Worm (Caenorhabditis elegans) whole organism, young adult: ENCODE measurements around the gene nhr-157.

Experiments
- D2030.7 ChIP-seq: fragments of 200-800 bp; sonication (Bioruptor generic); IDR thresholded peaks from 2 replicates; pipeline ENCODE4 v1.3.6; 2022; ENCODE audit warnings: missing genetic modification reagents, missing genetic modification characterization, missing compliant biosample characterization
- F39B2.1 ChIP-seq: fragments of 200-800 bp; sonication (Bioruptor generic); IDR thresholded peaks from 2 replicates; pipeline ENCODE4 v1.3.6; 2022; ENCODE audit warnings: missing genetic modification reagents, missing genetic modification characterization, missing compliant biosample characterization
- F57A8.1 ChIP-seq: fragments of 200-800 bp; sonication (Bioruptor generic); optimal IDR thresholded peaks from 2 replicates; lab custom pipeline; 2018; ENCODE audit warnings: mild to moderate bottlenecking, missing genetic modification characterization, moderate library complexity, missing compliant biosample characterization
- F57C9.4 ChIP-seq: sonication (generic microtip); optimal IDR thresholded peaks from 2 replicates; lab custom pipeline; 2017; ENCODE audit warnings: mild to moderate bottlenecking, missing genetic modification characterization, missing compliant biosample characterization
- Y67H2A.10 ChIP-seq: fragments of 200-800 bp; sonication (Bioruptor generic); conservative IDR thresholded peaks from 2 replicates; pipeline ENCODE4 v1.3.6; 2022; ENCODE audit warnings: missing genetic modification reagents, missing genetic modification characterization, missing compliant biosample characterization
- Y79H2A.3 ChIP-seq: fragments of 200-800 bp; sonication (Bioruptor generic); conservative IDR thresholded peaks from 2 replicates; pipeline ENCODE4 v1.3.6; 2022; ENCODE audit warnings: missing genetic modification reagents, missing genetic modification characterization, missing compliant biosample characterization
- akir-1 ChIP-seq: fragments of 200-800 bp; sonication (Bioruptor generic); optimal IDR thresholded peaks from 2 replicates; lab custom pipeline; 2018; ENCODE audit warnings: mild to moderate bottlenecking, missing genetic modification characterization, moderate library complexity, missing compliant biosample characterization
- aptf-3 ChIP-seq: fragments of 200-800 bp; sonication (Bioruptor generic); IDR thresholded peaks from 2 replicates; pipeline ENCODE4 v1.3.6; 2022; ENCODE audit warnings: missing genetic modification characterization, missing compliant biosample characterization
- attf-3 ChIP-seq: fragments of 200-800 bp; sonication (Bioruptor generic); conservative IDR thresholded peaks from 2 replicates; pipeline ENCODE4 v1.3.6; 2022; ENCODE audit warnings: missing genetic modification reagents, missing genetic modification characterization, missing compliant biosample characterization
- ccch-3 ChIP-seq: fragments of 200-800 bp; sonication (Bioruptor generic); optimal IDR thresholded peaks from 2 replicates; lab custom pipeline; 2018; ENCODE audit warnings: mild to moderate bottlenecking, missing genetic modification characterization, missing compliant biosample characterization
- ceh-40 ChIP-seq: fragments of 200-800 bp; sonication (Bioruptor generic); IDR thresholded peaks from 2 replicates; pipeline ENCODE4 v1.3.6; 2022; ENCODE audit warnings: missing genetic modification characterization, missing compliant biosample characterization
- ceh-58 ChIP-seq: fragments of 200-800 bp; sonication (Bioruptor generic); IDR thresholded peaks from 2 replicates; pipeline ENCODE4 v1.3.6; 2022; ENCODE audit warnings: missing genetic modification characterization, missing compliant biosample characterization
- ceh-91 ChIP-seq: fragments of 200-800 bp; sonication (Bioruptor generic); IDR thresholded peaks from 2 replicates; pipeline ENCODE4 v1.3.6; 2022; ENCODE audit warnings: missing genetic modification reagents, missing genetic modification characterization, missing compliant biosample characterization
- dpff-1 ChIP-seq: sonication (generic microtip); optimal IDR thresholded peaks from 2 replicates; lab custom pipeline; 2017; ENCODE audit warnings: mild to moderate bottlenecking, missing genetic modification characterization, missing compliant biosample characterization
- dpl-1 ChIP-seq: fragments of 150-350 bp; optimal IDR thresholded peaks from 2 replicates; lab custom pipeline; 2014; ENCODE audit warnings: missing biosample characterization, missing genetic modification reagents, missing genetic modification characterization
- egrh-3 ChIP-seq: fragments of 200-800 bp; sonication (Bioruptor generic); IDR thresholded peaks from 2 replicates; pipeline ENCODE4 v1.3.6; 2022; ENCODE audit warnings: missing genetic modification reagents, missing genetic modification characterization, missing compliant biosample characterization
- ekl-4 ChIP-seq: fragments of 200-800 bp; sonication (Bioruptor generic); IDR thresholded peaks from 2 replicates; pipeline ENCODE4 v1.3.6; 2022; ENCODE audit warnings: missing genetic modification reagents, missing genetic modification characterization, missing compliant biosample characterization
- him-1 ChIP-seq: sonication (generic microtip); optimal IDR thresholded peaks from 2 replicates; lab custom pipeline; 2016; ENCODE audit warnings: missing genotype, missing genetic modification reagents, missing genetic modification characterization, missing compliant biosample characterization
- hmg-1.2 ChIP-seq: fragments of 200-800 bp; sonication (Bioruptor generic); IDR thresholded peaks from 2 replicates; pipeline ENCODE4 v1.3.6; 2022; ENCODE audit warnings: missing genetic modification reagents, missing genetic modification characterization, missing compliant biosample characterization
- hmg-20 ChIP-seq: fragments of 200-800 bp; sonication (Bioruptor generic); IDR thresholded peaks from 2 replicates; pipeline ENCODE4 v1.3.6; 2022; ENCODE audit warnings: missing genetic modification reagents, missing genetic modification characterization, missing compliant biosample characterization
- lin-54 ChIP-seq: fragments of 200-800 bp; sonication (Bioruptor generic); optimal IDR thresholded peaks from 2 replicates; lab custom pipeline; 2018; ENCODE audit warnings: mild to moderate bottlenecking, missing genetic modification characterization, missing compliant biosample characterization
- lsl-1 ChIP-seq: fragments of 200-800 bp; sonication (Bioruptor generic); optimal IDR thresholded peaks from 2 replicates; lab custom pipeline; 2018; ENCODE audit warnings: mild to moderate bottlenecking, missing genetic modification characterization, moderate library complexity, missing compliant biosample characterization
- lsy-27 ChIP-seq: sonication (generic microtip); optimal IDR thresholded peaks from 2 replicates; lab custom pipeline; 2017; ENCODE audit warnings: missing genetic modification characterization, mild to moderate bottlenecking, missing compliant biosample characterization, antibody characterized with exemption, missing genotype, borderline replicate concordance; ENCODE audit not compliant: insufficient read depth
- madf-8 ChIP-seq: fragments of 200-800 bp; sonication (Bioruptor generic); conservative IDR thresholded peaks from 2 replicates; pipeline ENCODE4 v1.3.6; 2022; ENCODE audit warnings: missing genetic modification reagents, missing genetic modification characterization, missing compliant biosample characterization
- mxl-1 ChIP-seq: sonication (generic microtip); optimal IDR thresholded peaks from 2 replicates; lab custom pipeline; 2016; ENCODE audit warnings: missing genetic modification characterization, missing compliant biosample characterization
- nfya-1 ChIP-seq: sonication (generic microtip); optimal IDR thresholded peaks from 2 replicates; lab custom pipeline; 2017; ENCODE audit warnings: antibody characterized with exemption, missing compliant biosample characterization, missing genetic modification characterization, borderline replicate concordance; ENCODE audit not compliant: insufficient read depth
- nhr-120 ChIP-seq: fragments of 200-800 bp; sonication (Bioruptor generic); IDR thresholded peaks from 2 replicates; pipeline ENCODE4 v1.3.6; 2022; ENCODE audit warnings: missing genetic modification characterization, missing compliant biosample characterization
- pbrm-1 ChIP-seq: fragments of 200-800 bp; sonication (Bioruptor generic); IDR thresholded peaks from 2 replicates; pipeline ENCODE4 v1.3.6; 2022; ENCODE audit warnings: missing genetic modification reagents, missing genetic modification characterization, missing compliant biosample characterization
- pha-4 ChIP-seq: fragments of 150-350 bp; sonication (generic microtip); optimal IDR thresholded peaks from 2 replicates; lab custom pipeline; 2014; ENCODE audit warnings: missing biosample characterization, missing genetic modification reagents, missing genetic modification characterization
- rpc-1 ChIP-seq, 2 experiments: fragments of 150-350 bp in 1 of 2; sonication (generic microtip) in 1 of 2; optimal IDR thresholded peaks; 2 replicates each; lab custom pipeline; 2014 to 2018; ENCODE audit warnings: missing biosample characterization in 1 of 2, missing genetic modification characterization in 1 of 2, missing genetic modification reagents in 1 of 2, missing genotype in 1 of 2
- snpc-4 ChIP-seq, 5 experiments: fragments of 150-350 bp in 1 of 5; sonication (generic microtip) in 4 of 5; optimal IDR thresholded peaks; 2 replicates each; lab custom pipeline; 2014 to 2018; ENCODE audit warnings: missing genetic modification characterization in 5 of 5, missing biosample characterization in 3 of 5, antibody characterized with exemption in 2 of 5, mild to moderate bottlenecking in 2 of 5, missing compliant biosample characterization in 2 of 5, missing genotype in 2 of 5, moderate library complexity in 2 of 5, missing genetic modification reagents in 1 of 5
- somi-1 ChIP-seq: fragments of 200-800 bp; sonication (Bioruptor generic); optimal IDR thresholded peaks from 2 replicates; lab custom pipeline; 2018; ENCODE audit warnings: mild to moderate bottlenecking, missing genetic modification characterization, missing compliant biosample characterization
- tlf-1 ChIP-seq: fragments of 200-800 bp; sonication (Bioruptor generic); optimal IDR thresholded peaks from 2 replicates; lab custom pipeline; 2018; ENCODE audit warnings: mild to moderate bottlenecking, missing genetic modification characterization, missing compliant biosample characterization
- xnd-1 ChIP-seq: sonication (generic microtip); optimal IDR thresholded peaks from 2 replicates; lab custom pipeline; 2016; ENCODE audit warnings: missing genotype, missing genetic modification reagents, missing genetic modification characterization, missing compliant biosample characterization
- zfh-2 ChIP-seq: fragments of 200-800 bp; sonication (Bioruptor generic); conservative IDR thresholded peaks from 2 replicates; pipeline ENCODE4 v1.3.6; 2022; ENCODE audit warnings: missing genetic modification reagents, missing genetic modification characterization, missing compliant biosample characterization
- ztf-18 ChIP-seq: sonication (generic microtip); optimal IDR thresholded peaks from 2 replicates; lab custom pipeline; 2016; ENCODE audit warnings: missing genotype, mild to moderate bottlenecking, missing genetic modification characterization, missing compliant biosample characterization

nhr-157 gene

ce11 chrV:3868905-3869304 is at the start of gene nhr-157:
TSS of gene nhr-157 (minus strand) at chrV:3869005.
- TF ChIP-seq akir-1 (GFP tag; lab: Kevin White, UChicago) (no peak), dpff-1 (tag; lab: Kevin White, UChicago) (no peak), nfya-1 (tag; lab: Kevin White, UChicago) (no peak), lsy-27 (tag; lab: Kevin White, UChicago) (no peak), somi-1 (GFP tag; lab: Kevin White, UChicago) (no peak), Y67H2A.10 (no peak), F57C9.4 (no peak), zfh-2 (no peak), pbrm-1 (no peak), pha-4 (no peak), rpc-1 (optimal IDR thresholded peaks at IDR 0.05; lab: Kevin White, UChicago) (no peak), rpc-1 (tag; optimal IDR thresholded peaks at IDR 0.05; lab: Kevin White, UChicago) (no peak), mxl-1 (tag; lab: Kevin White, UChicago) (no peak), hmg-20 (GFP tag; lab: Robert Waterston, UW) (no peak), Y79H2A.3 (GFP tag; lab: Robert Waterston, UW) (no peak), ekl-4 (no peak)

- no peak for TF ChIP-seq dpl-1 (GFP tag; lab: Kevin White, UChicago)
- no peak for TF ChIP-seq xnd-1 (tag; lab: Kevin White, UChicago)
- no peak for TF ChIP-seq aptf-3 (GFP tag; lab: Robert Waterston, UW)
- no peak for TF ChIP-seq lsl-1 (GFP tag; lab: Kevin White, UChicago)
- no peak for TF ChIP-seq D2030.7
- no peak for TF ChIP-seq F57A8.1
- TF ChIP-seq ceh-91 (GFP tag; lab: Robert Waterston, UW) = no peak
Observed at ce11 chrV:3916480-3916879, 47.7 kb upstream of the nhr-157 start, which contains the start of gene srx-67. TSS of gene srx-67 (plus strand) at chrV:3916780.

ce11 chrV:3913131-3913530 is 44.3 kb upstream of the nhr-157 start:
- TF ChIP-seq snpc-4 (GFP tag; optimal IDR thresholded peaks at IDR 0.05; lab: Kevin White, UChicago) (no peak), snpc-4 (tag; optimal IDR thresholded peaks at IDR 0.05; lab: Kevin White, UChicago) (peak in 2 of 4 experiments; percentile 60 to 79), ztf-18 (tag; lab: Kevin White, UChicago) (no peak), nhr-120 (0 out of 2 replicates have a peak, but pooled peaks have one; percentile 38)

ce11 chrV:3912472-3912871 is 43.7 kb upstream of the nhr-157 start, which contains the start of gene srx-68:
TSS of gene srx-68 (plus strand) at chrV:3912772.
- TF ChIP-seq him-1 (no peak), egrh-3 (GFP tag; lab: Robert Waterston, UW) (no peak), attf-3 (GFP tag; lab: Robert Waterston, UW) (no peak), hmg-1.2 (GFP tag; lab: Robert Waterston, UW) (no peak)

- no peak for TF ChIP-seq ceh-40 (GFP tag; lab: Robert Waterston, UW)
- TF ChIP-seq ccch-3 (GFP tag; lab: Kevin White, UChicago) = no peak
- TF ChIP-seq madf-8 (GFP tag; lab: Robert Waterston, UW) = no peak
- no peak for TF ChIP-seq tlf-1 (GFP tag; lab: Kevin White, UChicago)
- TF ChIP-seq attf-3 (GFP tag; lab: Robert Waterston, UW) = no peak
- TF ChIP-seq F39B2.1 (GFP tag; lab: Robert Waterston, UW) = no peak
- no peak for TF ChIP-seq ceh-58 (GFP tag; lab: Robert Waterston, UW)
- TF ChIP-seq lin-54 (GFP tag; lab: Kevin White, UChicago) = no peak
Observed at ce11 chrV:3905841-3906240, 37.0 kb upstream of the nhr-157 start, which contains the start of gene nhr-156. TSS of gene nhr-156 (plus strand) at chrV:3906106.
